Fruit fly (Drosophila melanogaster): ENCODE results near the gene CG9133.

- no peak for TF ChIP-seq usp (GFP tag; optimal IDR thresholded peaks at IDR 0.05)
- TF ChIP-seq CG8478 (optimal IDR thresholded peaks at IDR 0.05): no peak
- TF ChIP-seq EcR (GFP tag; optimal IDR thresholded peaks at IDR 0.05): no peak
- TF ChIP-seq psq (optimal IDR thresholded peaks at IDR 0.05): no peak
- TF ChIP-seq pan (optimal IDR thresholded peaks at IDR 0.05): no peak
- no peak for TF ChIP-seq Dll (optimal IDR thresholded peaks at IDR 0.05)
Observed at dm6 chr3L:1302234-1302949, 50.6 kb downstream of the CG9133 start, which contains the start of the genes Rac1 and Acat2.
